Worm (Caenorhabditis elegans): ENCODE data around the gene nhr-234.

- TF ChIP-seq flt-1 (GFP tag; IDR thresholded peaks at IDR 0.05) (no peak), med-1 (GFP tag; optimal IDR thresholded peaks at IDR 0.05; ENCODE audit: insufficient read depth) (no peak), klf-2 (GFP tag; conservative IDR thresholded peaks at IDR 0.05) (no peak), cog-1 (tag; optimal IDR thresholded peaks at IDR 0.05) (no peak), ref-1 (GFP tag; conservative IDR thresholded peaks at IDR 0.05) (no peak), ztf-29 (GFP tag; IDR thresholded peaks at IDR 0.05) (no peak)
Measured at ce11 chrII:12672512-12672911, 36.0 kb downstream of the nhr-234 start.

All from whole organism, midembryonic.